Worm (Caenorhabditis elegans) whole organism, late embryonic: Measurements from ENCODE around the gene mec-18.

Experiments used
- dmd-4 ChIP-seq: sonication (generic microtip); optimal IDR thresholded peaks from 2 replicates; lab custom pipeline; 2016; ENCODE audit warnings: borderline replicate concordance, missing genetic modification characterization, missing compliant biosample characterization
- dve-1 ChIP-seq: sonication (generic microtip); optimal IDR thresholded peaks from 2 replicates; lab custom pipeline; 2017; ENCODE audit warnings: antibody characterized with exemption, mild to moderate bottlenecking, missing genetic modification characterization, missing compliant biosample characterization
- eyg-1 ChIP-seq: sonication (generic microtip); optimal IDR thresholded peaks from 2 replicates; lab custom pipeline; 2016; ENCODE audit warnings: missing genotype, missing genetic modification characterization, missing compliant biosample characterization
- hlh-6 ChIP-seq: sonication (generic microtip); optimal IDR thresholded peaks from 2 replicates; lab custom pipeline; 2016; ENCODE audit warnings: missing genotype, missing genetic modification characterization, missing compliant biosample characterization
- lin-11 ChIP-seq: fragments of 200-800 bp; sonication (Bioruptor generic); optimal IDR thresholded peaks from 2 replicates; lab custom pipeline; 2018; ENCODE audit warnings: mild to moderate bottlenecking, missing genetic modification characterization, missing compliant biosample characterization
- nfya-1 ChIP-seq: sonication (generic microtip); optimal IDR thresholded peaks from 2 replicates; lab custom pipeline; 2017; ENCODE audit warnings: missing genetic modification characterization, mild to moderate bottlenecking, missing compliant biosample characterization, antibody characterized with exemption, moderate library complexity
- nhr-232 ChIP-seq: sonication (generic microtip); optimal IDR thresholded peaks from 2 replicates; lab custom pipeline; 2016; ENCODE audit warnings: missing genetic modification characterization, missing compliant biosample characterization
- pax-1 ChIP-seq: fragments of 150-350 bp; optimal IDR thresholded peaks from 2 replicates; lab custom pipeline; 2014; ENCODE audit warnings: missing biosample characterization, missing genetic modification characterization
- pha-2 ChIP-seq: sonication (generic microtip); optimal IDR thresholded peaks from 2 replicates; lab custom pipeline; 2017; ENCODE audit warnings: mild to moderate bottlenecking, missing genetic modification characterization, missing compliant biosample characterization
- pha-4 ChIP-seq: fragments of 150-350 bp; optimal IDR thresholded peaks from 2 replicates; lab custom pipeline; 2018; ENCODE audit warnings: missing biosample characterization, missing genetic modification reagents, missing genetic modification characterization
- pqm-1 ChIP-seq: sonication (generic microtip); optimal IDR thresholded peaks from 2 replicates; lab custom pipeline; 2016; ENCODE audit warnings: missing genetic modification characterization, missing compliant biosample characterization
- syd-9 ChIP-seq: sonication (generic microtip); optimal IDR thresholded peaks from 2 replicates; lab custom pipeline; 2016; ENCODE audit warnings: mild to moderate bottlenecking, missing genetic modification characterization, moderate library complexity, missing compliant biosample characterization
- ttx-3 ChIP-seq: sonication (generic microtip); optimal IDR thresholded peaks from 2 replicates; lab custom pipeline; 2016; ENCODE audit warnings: missing genetic modification reagents, missing genetic modification characterization, missing compliant biosample characterization
- unc-55 ChIP-seq: sonication (generic microtip); optimal IDR thresholded peaks from 2 replicates; lab custom pipeline; 2017; ENCODE audit warnings: missing biosample characterization, missing genetic modification reagents, missing genetic modification characterization

- TF ChIP-seq unc-55 (no peak), ttx-3 (tag; lab: Kevin White, UChicago) (no peak), hlh-6 (tag; lab: Kevin White, UChicago) (no peak), dmd-4 (no peak), syd-9 (no peak), pha-2 (tag; lab: Kevin White, UChicago) (no peak), nfya-1 (no peak), lin-11 (tag; lab: Kevin White, UChicago) (no peak), pax-1 (tag; lab: Kevin White, UChicago) (no peak), nhr-232 (tag; lab: Kevin White, UChicago) (no peak), pha-4 (no peak), pqm-1 (tag; lab: Kevin White, UChicago) (no peak), dve-1 (tag; lab: Kevin White, UChicago) (no peak), eyg-1 (tag; lab: Kevin White, UChicago) (no peak)
These were observed 11.7 kb upstream of the mec-18 start, which contains the start of gene cka-2 for ce11 chrX:4285669-4286174.
